Comparison of ENCODE assay signal across 1 fruit fly cellular context in genomic region chr3R:5571437-5571750, dm6.
TF ChIP-seq lines count a peak whose summit lies in the region.

No protein-coding gene starts in this region.

TF ChIP-seq in whole organism, embryonic, 481 proteins besides CTCF, POLR2A, EP300 and RAD21 (continued from another document):
- no peak for TF ChIP-seq maf-S (GFP tag; optimal IDR thresholded peaks at IDR 0.05; lab: Kevin White, UChicago)
- TF ChIP-seq Hand (GFP tag; optimal IDR thresholded peaks at IDR 0.05; lab: Kevin White, UChicago), result no peak
- TF ChIP-seq PHDP (tag; optimal IDR thresholded peaks at IDR 0.05; lab: Kevin White, UChicago), result no peak
- TF ChIP-seq sc (optimal IDR thresholded peaks at IDR 0.05; lab: Kevin White, UChicago), result no peak
- TF ChIP-seq sc (GFP tag; optimal IDR thresholded peaks at IDR 0.05; lab: Kevin White, UChicago), result no peak
- TF ChIP-seq slp2 (GFP tag; optimal IDR thresholded peaks at IDR 0.05; lab: Kevin White, UChicago), result no peak
- TF ChIP-seq fd96Cb (tag; optimal IDR thresholded peaks at IDR 0.05; lab: Kevin White, UChicago), result no peak
- no peak for TF ChIP-seq CG12744 (GFP tag; optimal IDR thresholded peaks at IDR 0.05; lab: Kevin White, UChicago)
- TF ChIP-seq insv (GFP tag; optimal IDR thresholded peaks at IDR 0.05; lab: Kevin White, UChicago), result peak; percentile 17 to 85
